Worm (Caenorhabditis elegans) whole organism, late embryonic: ENCODE data around the gene ets-5.

ENCODE experiments used
- C38D4.7 ChIP-seq: fragments of 200-800 bp; sonication (Bioruptor generic); optimal IDR thresholded peaks from 2 replicates; lab custom pipeline; 2018; ENCODE audit warnings: mild to moderate bottlenecking, missing genetic modification characterization, moderate library complexity, missing compliant biosample characterization
- F13H6.1 ChIP-seq: sonication (generic microtip); optimal IDR thresholded peaks from 2 replicates; lab custom pipeline; 2016; ENCODE audit warnings: missing genetic modification characterization, missing compliant biosample characterization
- K02D7.2 ChIP-seq: sonication (generic microtip); optimal IDR thresholded peaks from 2 replicates; lab custom pipeline; 2017; ENCODE audit warnings: mild to moderate bottlenecking, missing genetic modification characterization, missing compliant biosample characterization
- K09A11.1 ChIP-seq: sonication (generic microtip); optimal IDR thresholded peaks from 2 replicates; lab custom pipeline; 2017; ENCODE audit warnings: antibody characterized with exemption, mild to moderate bottlenecking, missing genetic modification characterization, missing compliant biosample characterization; ENCODE audit not compliant: insufficient read depth
- T23F11.4 ChIP-seq: fragments of 200-800 bp; sonication (Bioruptor generic); optimal IDR thresholded peaks from 2 replicates; lab custom pipeline; 2018; ENCODE audit warnings: mild to moderate bottlenecking, missing genetic modification characterization, missing compliant biosample characterization
- Y22D7AL.16 ChIP-seq: sonication (generic microtip); optimal IDR thresholded peaks from 2 replicates; lab custom pipeline; 2016; ENCODE audit warnings: missing genetic modification characterization, missing compliant biosample characterization
- ama-1 ChIP-seq: fragments of 150-350 bp; optimal IDR thresholded peaks from 2 replicates; lab custom pipeline; 2014
- ceh-14 ChIP-seq: sonication (generic microtip); optimal IDR thresholded peaks from 2 replicates; lab custom pipeline; 2016; ENCODE audit warnings: missing genotype, missing genetic modification characterization, missing compliant biosample characterization
- ceh-18 ChIP-seq: sonication (generic microtip); optimal IDR thresholded peaks from 2 replicates; lab custom pipeline; 2016; ENCODE audit warnings: missing genetic modification characterization, missing compliant biosample characterization
- ceh-19 ChIP-seq: fragments of 200-800 bp; sonication (Bioruptor generic); optimal IDR thresholded peaks from 2 replicates; lab custom pipeline; 2018; ENCODE audit warnings: mild to moderate bottlenecking, missing genetic modification characterization, missing compliant biosample characterization
- ceh-2 ChIP-seq: sonication (generic microtip); optimal IDR thresholded peaks from 2 replicates; lab custom pipeline; 2016; ENCODE audit warnings: missing genotype, missing genetic modification characterization, missing compliant biosample characterization
- ceh-22 ChIP-seq: sonication (generic microtip); optimal IDR thresholded peaks from 2 replicates; lab custom pipeline; 2017; ENCODE audit warnings: missing biosample characterization, missing genetic modification characterization
- ceh-24 ChIP-seq: sonication (generic microtip); optimal IDR thresholded peaks from 2 replicates; lab custom pipeline; 2016; ENCODE audit warnings: mild to moderate bottlenecking, missing genetic modification characterization, missing compliant biosample characterization
- ceh-30 ChIP-seq: fragments of 150-350 bp; optimal IDR thresholded peaks from 2 replicates; lab custom pipeline; 2014; ENCODE audit warnings: missing biosample characterization, missing genetic modification characterization
- ceh-31 ChIP-seq: sonication (generic microtip); optimal IDR thresholded peaks from 2 replicates; lab custom pipeline; 2016; ENCODE audit warnings: missing genetic modification characterization, missing compliant biosample characterization
- ceh-34 ChIP-seq: sonication (generic microtip); optimal IDR thresholded peaks from 2 replicates; lab custom pipeline; 2016; ENCODE audit warnings: mild to moderate bottlenecking, missing genetic modification characterization, missing compliant biosample characterization
- ceh-45 ChIP-seq: fragments of 200-800 bp; sonication (Bioruptor generic); IDR thresholded peaks from 2 replicates; pipeline ENCODE4 v1.3.6; 2022; ENCODE audit warnings: missing genetic modification reagents, missing genetic modification characterization, missing compliant biosample characterization
- ceh-6 ChIP-seq: fragments of 200-800 bp; sonication (Bioruptor generic); optimal IDR thresholded peaks from 2 replicates; lab custom pipeline; 2018; ENCODE audit warnings: mild to moderate bottlenecking, missing genetic modification characterization, missing compliant biosample characterization
- ceh-9 ChIP-seq: sonication (generic microtip); optimal IDR thresholded peaks from 2 replicates; lab custom pipeline; 2016; ENCODE audit warnings: mild to moderate bottlenecking, missing genetic modification characterization, inconsistent platforms, missing compliant biosample characterization
- che-1 ChIP-seq: sonication (generic microtip); optimal IDR thresholded peaks from 2 replicates; lab custom pipeline; 2016; ENCODE audit warnings: mild to moderate bottlenecking, missing genetic modification characterization, missing compliant biosample characterization
- dmd-4 ChIP-seq: sonication (generic microtip); optimal IDR thresholded peaks from 2 replicates; lab custom pipeline; 2016; ENCODE audit warnings: borderline replicate concordance, missing genetic modification characterization, missing compliant biosample characterization
- dve-1 ChIP-seq: sonication (generic microtip); optimal IDR thresholded peaks from 2 replicates; lab custom pipeline; 2017; ENCODE audit warnings: antibody characterized with exemption, mild to moderate bottlenecking, missing genetic modification characterization, missing compliant biosample characterization
- ets-4 ChIP-seq: sonication (generic microtip); optimal IDR thresholded peaks from 2 replicates; lab custom pipeline; 2016; ENCODE audit warnings: missing genetic modification characterization, missing compliant biosample characterization
- eyg-1 ChIP-seq: sonication (generic microtip); optimal IDR thresholded peaks from 2 replicates; lab custom pipeline; 2016; ENCODE audit warnings: missing genotype, missing genetic modification characterization, missing compliant biosample characterization
- fkh-6 ChIP-seq: sonication (generic microtip); optimal IDR thresholded peaks from 2 replicates; lab custom pipeline; 2016; ENCODE audit warnings: missing genetic modification characterization, missing compliant biosample characterization
- gmeb-2 ChIP-seq: sonication (generic microtip); optimal IDR thresholded peaks from 2 replicates; lab custom pipeline; 2016; ENCODE audit warnings: missing genetic modification characterization, inconsistent platforms, missing compliant biosample characterization
- hlh-13 ChIP-seq: fragments of 200-800 bp; sonication (Bioruptor generic); optimal IDR thresholded peaks from 2 replicates; lab custom pipeline; 2018; ENCODE audit warnings: mild to moderate bottlenecking, missing genetic modification characterization, missing compliant biosample characterization
- hlh-6 ChIP-seq: sonication (generic microtip); optimal IDR thresholded peaks from 2 replicates; lab custom pipeline; 2016; ENCODE audit warnings: missing genotype, missing genetic modification characterization, missing compliant biosample characterization
- hlh-8 ChIP-seq: sonication (generic microtip); optimal IDR thresholded peaks from 2 replicates; lab custom pipeline; 2016; ENCODE audit warnings: missing genotype, missing genetic modification characterization, missing compliant biosample characterization
- lim-6 ChIP-seq: sonication (generic microtip); optimal IDR thresholded peaks from 2 replicates; lab custom pipeline; 2016; ENCODE audit warnings: missing genetic modification characterization, missing compliant biosample characterization
- madf-2 ChIP-seq: sonication (generic microtip); optimal IDR thresholded peaks from 2 replicates; lab custom pipeline; 2017; ENCODE audit warnings: missing genetic modification characterization, missing compliant biosample characterization
- nfya-1 ChIP-seq: sonication (generic microtip); optimal IDR thresholded peaks from 2 replicates; lab custom pipeline; 2017; ENCODE audit warnings: missing genetic modification characterization, mild to moderate bottlenecking, missing compliant biosample characterization, antibody characterized with exemption, moderate library complexity
- nhr-11 ChIP-seq: fragments of 150-350 bp; optimal IDR thresholded peaks from 2 replicates; lab custom pipeline; 2014; ENCODE audit warnings: missing biosample characterization, missing genetic modification characterization
- npax-4 ChIP-seq: sonication (generic microtip); optimal IDR thresholded peaks from 2 replicates; lab custom pipeline; 2016; ENCODE audit warnings: missing genetic modification characterization, missing compliant biosample characterization
- odd-2 ChIP-seq: sonication (generic microtip); optimal IDR thresholded peaks from 2 replicates; lab custom pipeline; 2017; ENCODE audit warnings: antibody characterized with exemption, mild to moderate bottlenecking, missing genetic modification characterization, missing compliant biosample characterization
- pha-4 ChIP-seq: fragments of 150-350 bp; optimal IDR thresholded peaks from 2 replicates; lab custom pipeline; 2018; ENCODE audit warnings: missing biosample characterization, missing genetic modification reagents, missing genetic modification characterization
- pqm-1 ChIP-seq: sonication (generic microtip); optimal IDR thresholded peaks from 2 replicates; lab custom pipeline; 2016; ENCODE audit warnings: missing genetic modification characterization, missing compliant biosample characterization
- rnt-1 ChIP-seq: sonication (generic microtip); optimal IDR thresholded peaks from 2 replicates; lab custom pipeline; 2016; ENCODE audit warnings: missing genetic modification characterization, missing compliant biosample characterization
- sox-2 ChIP-seq: fragments of 200-800 bp; sonication (Bioruptor generic); IDR thresholded peaks from 2 replicates; pipeline ENCODE4 v1.3.6; 2022; ENCODE audit warnings: missing genetic modification reagents, missing genetic modification characterization, missing compliant biosample characterization
- sox-4 ChIP-seq: sonication (generic microtip); optimal IDR thresholded peaks from 2 replicates; lab custom pipeline; 2017; ENCODE audit warnings: mild to moderate bottlenecking, missing genetic modification characterization, inconsistent platforms, missing compliant biosample characterization
- syd-9 ChIP-seq: sonication (generic microtip); optimal IDR thresholded peaks from 2 replicates; lab custom pipeline; 2016; ENCODE audit warnings: mild to moderate bottlenecking, missing genetic modification characterization, moderate library complexity, missing compliant biosample characterization
- tbx-2 ChIP-seq: sonication (generic microtip); optimal IDR thresholded peaks from 2 replicates; lab custom pipeline; 2016; ENCODE audit warnings: missing genetic modification characterization, missing compliant biosample characterization
- tbx-7 ChIP-seq: sonication (generic microtip); optimal IDR thresholded peaks from 2 replicates; lab custom pipeline; 2016; ENCODE audit warnings: missing genotype, missing genetic modification characterization, missing compliant biosample characterization
- ttx-3 ChIP-seq: sonication (generic microtip); optimal IDR thresholded peaks from 2 replicates; lab custom pipeline; 2016; ENCODE audit warnings: missing genetic modification reagents, missing genetic modification characterization, missing compliant biosample characterization
- unc-3 ChIP-seq, 2 experiments: fragments of 200-800 bp in 1 of 2; sonication (Bioruptor generic) in 1 of 2; sonication (generic microtip) in 1 of 2; conservative IDR thresholded peaks in 1 of 2; optimal IDR thresholded peaks in 1 of 2; 2 replicates each; pipeline versions ENCODE4 v1.3.6 to Lab custom; 2016 to 2022; ENCODE audit warnings: missing compliant biosample characterization in 2 of 2, missing genetic modification characterization in 2 of 2, missing genetic modification reagents in 1 of 2
- unc-42 ChIP-seq: sonication (generic microtip); optimal IDR thresholded peaks from 2 replicates; lab custom pipeline; 2016; ENCODE audit warnings: missing genotype, missing genetic modification characterization, missing compliant biosample characterization
- unc-55 ChIP-seq: sonication (generic microtip); optimal IDR thresholded peaks from 2 replicates; lab custom pipeline; 2017; ENCODE audit warnings: missing biosample characterization, missing genetic modification reagents, missing genetic modification characterization
- unc-86 ChIP-seq: sonication (generic microtip); optimal IDR thresholded peaks from 2 replicates; lab custom pipeline; 2016; ENCODE audit warnings: missing genetic modification characterization, missing compliant biosample characterization
- zip-5 ChIP-seq: sonication (generic microtip); optimal IDR thresholded peaks from 2 replicates; lab custom pipeline; 2016; ENCODE audit warnings: missing genetic modification characterization, missing compliant biosample characterization
- ztf-16 ChIP-seq: sonication (generic microtip); optimal IDR thresholded peaks from 2 replicates; lab custom pipeline; 2017; ENCODE audit warnings: missing genetic modification characterization, missing compliant biosample characterization

ets-5 gene

ce11 chrX:5086212-5086611, 1.9 kb upstream of the ets-5 start:
- TF ChIP-seq C38D4.7 (GFP tag; lab: Kevin White, UChicago) (no peak), pha-4 (tag; lab: Kevin White, UChicago) (no peak), rnt-1 (tag; lab: Kevin White, UChicago) (no peak), K09A11.1 (no peak), ceh-24 (tag; lab: Kevin White, UChicago) (no peak), ama-1 (no peak), ceh-19 (GFP tag; lab: Kevin White, UChicago) (no peak), lim-6 (tag; lab: Kevin White, UChicago) (no peak), ceh-9 (tag; lab: Kevin White, UChicago) (no peak), gmeb-2 (tag; lab: Kevin White, UChicago) (no peak)

ce11 chrX:5085465-5085864, 1.1 kb upstream of the ets-5 start:
- TF ChIP-seq ceh-45 (GFP tag; lab: Robert Waterston, UW) (peak; percentile 84), sox-4 (tag; lab: Kevin White, UChicago) (peak; percentile 96), ama-1 (no peak), ceh-34 (tag; lab: Kevin White, UChicago) (peak; percentile 96), ttx-3 (peak; percentile 96), unc-86 (peak; percentile 94), ceh-2 (tag; lab: Kevin White, UChicago) (peak; percentile 89), ceh-31 (tag; lab: Kevin White, UChicago) (peak; percentile 91), nhr-11 (tag; lab: Kevin White, UChicago) (no peak), madf-2 (tag; lab: Kevin White, UChicago) (peak; percentile 92), tbx-7 (peak; percentile 49), Y22D7AL.16 (tag; lab: Kevin White, UChicago) (peak; percentile 95), K09A11.1 (peak; percentile 89), ceh-30 (tag; lab: Kevin White, UChicago) (peak; percentile 94), sox-2 (GFP tag; lab: Robert Waterston, UW) (peak; percentile 93), rnt-1 (tag; lab: Kevin White, UChicago) (peak; percentile 93), T23F11.4 (GFP tag; lab: Kevin White, UChicago) (peak; percentile 97), ceh-18 (peak; percentile 95), tbx-2 (tag; lab: Kevin White, UChicago) (peak; percentile 96), hlh-8 (tag; lab: Kevin White, UChicago) (peak; percentile 84), eyg-1 (tag; lab: Kevin White, UChicago) (peak; percentile 88), ceh-22 (no peak), hlh-13 (GFP tag; lab: Kevin White, UChicago) (peak; percentile 92), nfya-1 (peak; percentile 85), F13H6.1 (tag; lab: Kevin White, UChicago) (peak; percentile 96), lim-6 (tag; lab: Kevin White, UChicago) (peak; percentile 91), unc-55 (GFP tag; lab: Kevin White, UChicago) (peak; percentile 23), zip-5 (tag; lab: Kevin White, UChicago) (peak; percentile 85), npax-4 (tag; lab: Kevin White, UChicago) (peak; percentile 88), unc-3 (GFP tag; conservative IDR thresholded peaks at IDR 0.05; lab: Robert Waterston, UW) (peak; percentile 94), unc-3 (tag; optimal IDR thresholded peaks at IDR 0.05; lab: Kevin White, UChicago) (peak; percentile 90), C38D4.7 (GFP tag; lab: Kevin White, UChicago) (peak; percentile 91), ets-4 (tag; lab: Kevin White, UChicago) (peak; percentile 57), ceh-6 (GFP tag; lab: Kevin White, UChicago) (peak; percentile 92), ceh-24 (tag; lab: Kevin White, UChicago) (peak; percentile 87), syd-9 (tag; lab: Kevin White, UChicago) (peak; percentile 93), ceh-14 (tag; lab: Kevin White, UChicago) (peak; percentile 97), dmd-4 (peak; percentile 94), dve-1 (tag; lab: Kevin White, UChicago) (peak; percentile 94), che-1 (peak; percentile 92), hlh-6 (tag; lab: Kevin White, UChicago) (peak; percentile 95), unc-42 (tag; lab: Kevin White, UChicago) (peak; percentile 92), fkh-6 (tag; lab: Kevin White, UChicago) (peak; percentile 93), pqm-1 (tag; lab: Kevin White, UChicago) (peak; percentile 76), ztf-16 (tag; lab: Kevin White, UChicago) (peak; percentile 89), odd-2 (tag; lab: Kevin White, UChicago) (peak; percentile 71), K02D7.2 (peak; percentile 95)
